Worm (Caenorhabditis elegans) whole organism, L4 larva: ENCODE measurements around the gene acr-3.

ENCODE experiments used
- D1046.2 ChIP-seq: fragments of 200-800 bp; sonication (Bioruptor generic); IDR thresholded peaks from 2 replicates; pipeline ENCODE4 v1.3.6; 2022; ENCODE audit warnings: missing genetic modification characterization, missing compliant biosample characterization
- F49E8.2 ChIP-seq: sonication (generic microtip); optimal IDR thresholded peaks from 2 replicates; lab custom pipeline; 2016; ENCODE audit warnings: missing compliant biosample characterization, mild to moderate bottlenecking, missing genetic modification characterization, borderline replicate concordance
- T20F7.1 ChIP-seq: fragments of 200-800 bp; sonication (Bioruptor generic); optimal IDR thresholded peaks from 2 replicates; lab custom pipeline; 2018; ENCODE audit warnings: mild to moderate bottlenecking, missing genetic modification characterization, missing compliant biosample characterization
- T26A8.4 ChIP-seq: fragments of 200-800 bp; sonication (Bioruptor generic); IDR thresholded peaks from 2 replicates; pipeline ENCODE4 v1.3.6; 2022; ENCODE audit warnings: missing genetic modification characterization, missing compliant biosample characterization
- Y105C5A.15 ChIP-seq: fragments of 200-800 bp; sonication (Bioruptor generic); IDR thresholded peaks from 2 replicates; pipeline ENCODE4 v1.3.6; 2022; ENCODE audit warnings: missing genetic modification characterization, missing compliant biosample characterization
- Y48G9A.11 ChIP-seq: fragments of 200-800 bp; sonication (Bioruptor generic); IDR thresholded peaks from 2 replicates; pipeline ENCODE4 v1.3.6; 2022; ENCODE audit warnings: missing genetic modification reagents, missing genetic modification characterization, missing compliant biosample characterization
- Y5F2A.4 ChIP-seq: fragments of 200-800 bp; sonication (Bioruptor generic); optimal IDR thresholded peaks from 2 replicates; lab custom pipeline; 2018; ENCODE audit warnings: mild to moderate bottlenecking, missing genetic modification characterization, missing compliant biosample characterization
- Y75B8A.6 ChIP-seq: fragments of 200-800 bp; sonication (Bioruptor generic); IDR thresholded peaks from 2 replicates; pipeline ENCODE4 v1.3.6; 2022; ENCODE audit warnings: missing genetic modification reagents, missing genetic modification characterization, missing compliant biosample characterization
- ZK337.2 ChIP-seq: fragments of 200-800 bp; sonication (Bioruptor generic); IDR thresholded peaks from 2 replicates; pipeline ENCODE4 v1.3.6; 2022; ENCODE audit warnings: missing genetic modification reagents, missing genetic modification characterization, missing compliant biosample characterization
- ama-1 ChIP-seq: fragments of 150-350 bp; optimal IDR thresholded peaks from 2 replicates; lab custom pipeline; 2014; ENCODE audit warnings: inconsistent platforms, mixed read lengths
- arid-1 ChIP-seq: fragments of 200-800 bp; sonication (Bioruptor generic); conservative IDR thresholded peaks from 2 replicates; pipeline ENCODE4 v1.3.6; 2022; ENCODE audit warnings: missing genetic modification reagents, missing genetic modification characterization, missing compliant biosample characterization
- ceh-28 ChIP-seq: fragments of 150-350 bp; optimal IDR thresholded peaks from 2 replicates; lab custom pipeline; 2014; ENCODE audit warnings: missing biosample characterization, missing genetic modification reagents, missing genetic modification characterization
- ceh-44 ChIP-seq: fragments of 200-800 bp; sonication (Bioruptor generic); IDR thresholded peaks from 2 replicates; pipeline ENCODE4 v1.3.6; 2022; ENCODE audit warnings: missing genetic modification reagents, missing genetic modification characterization, missing compliant biosample characterization
- ctbp-1 ChIP-seq: fragments of 200-800 bp; sonication (Bioruptor generic); IDR thresholded peaks from 2 replicates; pipeline ENCODE4 v1.3.6; 2022; ENCODE audit warnings: missing genetic modification reagents, missing genetic modification characterization, missing compliant biosample characterization
- daf-12 ChIP-seq: fragments of 150-350 bp; optimal IDR thresholded peaks from 2 replicates; lab custom pipeline; 2014; ENCODE audit warnings: missing biosample characterization, missing genetic modification reagents, missing genetic modification characterization
- daf-16 ChIP-seq, 3 experiments: sonication (generic microtip); optimal IDR thresholded peaks; 2 replicates each; lab custom pipeline; 2016 to 2017; ENCODE audit warnings: missing genetic modification characterization in 3 of 3, missing genetic modification reagents in 3 of 3, mild to moderate bottlenecking in 2 of 3, missing compliant biosample characterization in 2 of 3, missing biosample characterization in 1 of 3, moderate library complexity in 1 of 3
- daf-8 ChIP-seq: fragments of 200-800 bp; sonication (Bioruptor generic); IDR thresholded peaks from 2 replicates; pipeline ENCODE4 v1.3.6; 2022; ENCODE audit warnings: missing genetic modification characterization, missing compliant biosample characterization
- dmd-6 ChIP-seq: fragments of 200-800 bp; sonication (Bioruptor generic); IDR thresholded peaks from 2 replicates; pipeline ENCODE4 v1.3.6; 2022; ENCODE audit warnings: missing genetic modification reagents, missing genetic modification characterization, missing compliant biosample characterization
- duxl-1 ChIP-seq: sonication (generic microtip); optimal IDR thresholded peaks from 2 replicates; lab custom pipeline; 2016; ENCODE audit warnings: mild to moderate bottlenecking, missing genetic modification characterization, moderate library complexity, missing compliant biosample characterization; ENCODE audit not compliant: poor library complexity
- dve-1 ChIP-seq: sonication (generic microtip); optimal IDR thresholded peaks from 2 replicates; lab custom pipeline; 2017; ENCODE audit warnings: antibody characterized with exemption, mild to moderate bottlenecking, missing genetic modification characterization, missing compliant biosample characterization; ENCODE audit not compliant: insufficient read depth
- egl-43 ChIP-seq: fragments of 200-800 bp; sonication (Bioruptor generic); IDR thresholded peaks from 2 replicates; pipeline ENCODE4 v1.3.6; 2022; ENCODE audit warnings: missing genetic modification reagents, missing genetic modification characterization, missing compliant biosample characterization
- hif-1 ChIP-seq, 2 experiments: sonication (generic microtip); optimal IDR thresholded peaks; 2 replicates each; lab custom pipeline; 2016 to 2017; ENCODE audit warnings: missing compliant biosample characterization in 2 of 2, missing genetic modification characterization in 2 of 2, missing genetic modification reagents in 2 of 2, missing genotype in 2 of 2, mild to moderate bottlenecking in 1 of 2
- lim-7 ChIP-seq: fragments of 200-800 bp; sonication (Bioruptor generic); IDR thresholded peaks from 2 replicates; pipeline ENCODE4 v1.3.6; 2022; ENCODE audit warnings: missing genetic modification characterization, missing compliant biosample characterization
- lin-1 ChIP-seq: fragments of 200-800 bp; sonication (Bioruptor generic); IDR thresholded peaks from 2 replicates; pipeline ENCODE4 v1.3.6; 2022; ENCODE audit warnings: missing genetic modification reagents, missing genetic modification characterization, missing compliant biosample characterization
- lin-29 ChIP-seq: fragments of 200-800 bp; sonication (Bioruptor generic); IDR thresholded peaks from 2 replicates; pipeline ENCODE4 v1.3.6; 2022; ENCODE audit warnings: missing genetic modification reagents, missing genetic modification characterization, missing compliant biosample characterization
- lir-3 ChIP-seq: sonication (generic microtip); optimal IDR thresholded peaks from 2 replicates; lab custom pipeline; 2016; ENCODE audit warnings: mild to moderate bottlenecking, missing genetic modification characterization, missing compliant biosample characterization
- lsy-2 ChIP-seq, 2 experiments: fragments of 150-350 bp in 1 of 2; sonication (generic microtip) in 1 of 2; optimal IDR thresholded peaks; 2 replicates each; lab custom pipeline; 2014 to 2017; ENCODE audit warnings: missing biosample characterization in 2 of 2, missing genetic modification characterization in 2 of 2
- madf-5 ChIP-seq, 2 experiments: fragments of 200-800 bp; sonication (Bioruptor generic); IDR thresholded peaks; 2 replicates each; pipeline ENCODE4 v1.3.6; 2022; ENCODE audit warnings: missing compliant biosample characterization in 2 of 2, missing genetic modification characterization in 2 of 2
- mdl-1 ChIP-seq, 2 experiments: fragments of 150-350 bp in 1 of 2; sonication (generic microtip) in 1 of 2; optimal IDR thresholded peaks; 2 replicates each; lab custom pipeline; 2014 to 2017; ENCODE audit warnings: missing biosample characterization in 2 of 2, missing genetic modification characterization in 2 of 2
- mep-1 ChIP-seq: fragments of 150-350 bp; sonication (generic microtip); optimal IDR thresholded peaks from 3 replicates; lab custom pipeline; 2014; ENCODE audit warnings: missing biosample characterization, missing genetic modification characterization
- mxl-2 ChIP-seq: fragments of 200-800 bp; sonication (Bioruptor generic); conservative IDR thresholded peaks from 2 replicates; pipeline ENCODE4 v1.3.6; 2022; ENCODE audit warnings: missing genetic modification reagents, missing genetic modification characterization, missing compliant biosample characterization
- nhr-10 ChIP-seq: fragments of 150-350 bp; optimal IDR thresholded peaks from 2 replicates; lab custom pipeline; 2014; ENCODE audit warnings: missing biosample characterization, missing genetic modification characterization
- nhr-102 ChIP-seq: sonication (generic microtip); optimal IDR thresholded peaks from 2 replicates; lab custom pipeline; 2016; ENCODE audit warnings: mild to moderate bottlenecking, missing genetic modification characterization, moderate library complexity, missing compliant biosample characterization
- nhr-11 ChIP-seq: fragments of 150-350 bp; optimal IDR thresholded peaks from 2 replicates; lab custom pipeline; 2014; ENCODE audit warnings: missing biosample characterization, missing genetic modification characterization
- nhr-25 ChIP-seq: sonication (generic microtip); optimal IDR thresholded peaks from 2 replicates; lab custom pipeline; 2017; ENCODE audit warnings: missing genetic modification characterization, mild to moderate bottlenecking, missing compliant biosample characterization, antibody characterized with exemption, moderate library complexity, borderline replicate concordance; ENCODE audit not compliant: insufficient read depth
- nhr-42 ChIP-seq: fragments of 200-800 bp; sonication (Bioruptor generic); IDR thresholded peaks from 2 replicates; pipeline ENCODE4 v1.3.6; 2022; ENCODE audit warnings: missing genetic modification characterization, missing compliant biosample characterization
- nhr-48 ChIP-seq: sonication (generic microtip); optimal IDR thresholded peaks from 2 replicates; lab custom pipeline; 2016; ENCODE audit warnings: mild to moderate bottlenecking, missing genetic modification characterization, missing compliant biosample characterization
- nhr-6 ChIP-seq: fragments of 150-350 bp; optimal IDR thresholded peaks from 2 replicates; lab custom pipeline; 2014; ENCODE audit warnings: missing biosample characterization, missing genetic modification characterization
- php-3 ChIP-seq: fragments of 200-800 bp; sonication (Bioruptor generic); IDR thresholded peaks from 2 replicates; pipeline ENCODE4 v1.3.6; 2022; ENCODE audit warnings: missing genetic modification reagents, missing genetic modification characterization, missing compliant biosample characterization
- pqm-1 ChIP-seq: sonication (generic microtip); optimal IDR thresholded peaks from 2 replicates; lab custom pipeline; 2017; ENCODE audit warnings: missing biosample characterization, missing genetic modification characterization
- sdz-12 ChIP-seq: fragments of 200-800 bp; sonication (Bioruptor generic); optimal IDR thresholded peaks from 2 replicates; lab custom pipeline; 2018; ENCODE audit warnings: mild to moderate bottlenecking, missing genetic modification characterization, missing compliant biosample characterization
- set-16 ChIP-seq: fragments of 200-800 bp; sonication (Bioruptor generic); IDR thresholded peaks from 2 replicates; pipeline ENCODE4 v1.3.6; 2022; ENCODE audit warnings: missing genetic modification reagents, missing genetic modification characterization, missing compliant biosample characterization
- snpc-1.2 ChIP-seq: fragments of 200-800 bp; sonication (Bioruptor generic); IDR thresholded peaks from 2 replicates; pipeline ENCODE4 v1.3.6; 2022; ENCODE audit warnings: missing genetic modification reagents, missing genetic modification characterization, missing compliant biosample characterization
- spr-1 ChIP-seq: sonication (generic microtip); optimal IDR thresholded peaks from 2 replicates; lab custom pipeline; 2016; ENCODE audit warnings: mild to moderate bottlenecking, missing genetic modification characterization, missing compliant biosample characterization
- spr-3 ChIP-seq: fragments of 200-800 bp; sonication (Bioruptor generic); optimal IDR thresholded peaks from 2 replicates; lab custom pipeline; 2018; ENCODE audit warnings: mild to moderate bottlenecking, missing genetic modification characterization, missing compliant biosample characterization
- unc-39 ChIP-seq: sonication (generic microtip); optimal IDR thresholded peaks from 2 replicates; lab custom pipeline; 2017; ENCODE audit warnings: missing biosample characterization, missing genetic modification characterization
- zfp-2 ChIP-seq: sonication (generic microtip); optimal IDR thresholded peaks from 2 replicates; lab custom pipeline; 2016; ENCODE audit warnings: mild to moderate bottlenecking, missing genetic modification characterization, missing compliant biosample characterization
- zip-2 ChIP-seq: fragments of 150-350 bp; optimal IDR thresholded peaks from 2 replicates; lab custom pipeline; 2014; ENCODE audit warnings: missing biosample characterization, missing genetic modification characterization
- ztf-7 ChIP-seq: fragments of 150-350 bp; optimal IDR thresholded peaks from 2 replicates; lab custom pipeline; 2014; ENCODE audit warnings: missing biosample characterization, missing genetic modification characterization

acr-3 gene

ce11 chrX:6665129-6665858 is 44.0 kb upstream of the acr-3 start (continued):
- TF ChIP-seq spr-1 (tag; lab: Kevin White, UChicago) (no peak), pqm-1 (peak; percentile 38), ctbp-1 (GFP tag; lab: Robert Waterston, UW) (no peak), dmd-6 (GFP tag; lab: Robert Waterston, UW) (peak; percentile 68), D1046.2 (no peak), nhr-25 (tag; lab: Kevin White, UChicago) (no peak), Y5F2A.4 (GFP tag; lab: Kevin White, UChicago) (no peak), duxl-1 (no peak), set-16 (GFP tag; lab: Robert Waterston, UW) (no peak), lin-29 (GFP tag; lab: Robert Waterston, UW) (no peak), nhr-10 (no peak), dve-1 (tag; lab: Kevin White, UChicago) (peak; percentile 49), ceh-28 (tag; lab: Kevin White, UChicago) (no peak), lir-3 (tag; lab: Kevin White, UChicago) (no peak), nhr-48 (tag; lab: Kevin White, UChicago) (peak; percentile 22), php-3 (0 out of 2 replicates have a peak, but pooled peaks have one; percentile 28), madf-5 (GFP tag; IDR thresholded peaks at IDR 0.05; lab: Robert Waterston, UW) (no peak), zfp-2 (tag; lab: Kevin White, UChicago) (no peak), mxl-2 (GFP tag; lab: Robert Waterston, UW) (no peak), daf-16 (GFP tag; optimal IDR thresholded peaks at IDR 0.05; lab: Kevin White, UChicago) (no peak), daf-16 (tag; optimal IDR thresholded peaks at IDR 0.05; lab: Kevin White, UChicago) (peak; percentile 49), nhr-6 (tag; lab: Kevin White, UChicago) (no peak), Y75B8A.6 (no peak), Y48G9A.11 (GFP tag; lab: Robert Waterston, UW) (no peak), unc-39 (no peak), hif-1 (tag; optimal IDR thresholded peaks at IDR 0.05; lab: Kevin White, UChicago) (peak in 1 of 2 experiments; percentile 68), arid-1 (GFP tag; lab: Robert Waterston, UW) (no peak), daf-8 (GFP tag; lab: Robert Waterston, UW) (no peak), daf-12 (tag; lab: Kevin White, UChicago) (no peak), sdz-12 (GFP tag; lab: Kevin White, UChicago) (no peak), lim-7 (GFP tag; lab: Robert Waterston, UW) (no peak), mep-1 (tag; lab: Kevin White, UChicago) (no peak), nhr-42 (no peak), zip-2 (tag; lab: Kevin White, UChicago) (no peak), mdl-1 (tag; optimal IDR thresholded peaks at IDR 0.05; lab: Kevin White, UChicago) (peak in 1 of 2 experiments; percentile 36), Y105C5A.15 (GFP tag; lab: Robert Waterston, UW) (no peak), ztf-7 (tag; lab: Kevin White, UChicago) (no peak), ZK337.2 (GFP tag; lab: Robert Waterston, UW) (no peak), egl-43 (GFP tag; lab: Robert Waterston, UW) (no peak), T20F7.1 (GFP tag; lab: Kevin White, UChicago) (no peak), nhr-102 (tag; lab: Kevin White, UChicago) (no peak), ceh-44 (GFP tag; lab: Robert Waterston, UW) (no peak), ama-1 (no peak), lsy-2 (tag; optimal IDR thresholded peaks at IDR 0.05; lab: Kevin White, UChicago) (peak in 1 of 2 experiments; percentile 8), lin-1 (no peak), nhr-11 (no peak), F49E8.2 (tag; lab: Kevin White, UChicago) (no peak), snpc-1.2 (GFP tag; lab: Robert Waterston, UW) (no peak), T26A8.4 (GFP tag; lab: Robert Waterston, UW) (no peak), spr-3 (no peak)
